Worm (Caenorhabditis elegans) whole organism, late embryonic: ENCODE results near the gene F40F8.12.

Experiments
- C08G9.2 ChIP-seq: sonication (generic microtip); optimal IDR thresholded peaks from 2 replicates; lab custom pipeline; 2016; ENCODE audit warnings: mild to moderate bottlenecking, missing genetic modification characterization, moderate library complexity, missing compliant biosample characterization
- F13H6.1 ChIP-seq: sonication (generic microtip); optimal IDR thresholded peaks from 2 replicates; lab custom pipeline; 2016; ENCODE audit warnings: missing genetic modification characterization, missing compliant biosample characterization
- K02D7.2 ChIP-seq: sonication (generic microtip); optimal IDR thresholded peaks from 2 replicates; lab custom pipeline; 2017; ENCODE audit warnings: mild to moderate bottlenecking, missing genetic modification characterization, missing compliant biosample characterization
- K09A11.1 ChIP-seq: sonication (generic microtip); optimal IDR thresholded peaks from 2 replicates; lab custom pipeline; 2017; ENCODE audit warnings: antibody characterized with exemption, mild to moderate bottlenecking, missing genetic modification characterization, missing compliant biosample characterization; ENCODE audit not compliant: insufficient read depth
- ahr-1 ChIP-seq: sonication (generic microtip); optimal IDR thresholded peaks from 2 replicates; lab custom pipeline; 2016; ENCODE audit warnings: missing genetic modification characterization, missing compliant biosample characterization
- ama-1 ChIP-seq: fragments of 150-350 bp; optimal IDR thresholded peaks from 2 replicates; lab custom pipeline; 2014
- ceh-24 ChIP-seq: sonication (generic microtip); optimal IDR thresholded peaks from 2 replicates; lab custom pipeline; 2016; ENCODE audit warnings: mild to moderate bottlenecking, missing genetic modification characterization, missing compliant biosample characterization
- ceh-30 ChIP-seq: fragments of 150-350 bp; optimal IDR thresholded peaks from 2 replicates; lab custom pipeline; 2014; ENCODE audit warnings: missing biosample characterization, missing genetic modification characterization
- ceh-34 ChIP-seq: sonication (generic microtip); optimal IDR thresholded peaks from 2 replicates; lab custom pipeline; 2016; ENCODE audit warnings: mild to moderate bottlenecking, missing genetic modification characterization, missing compliant biosample characterization
- ceh-45 ChIP-seq: fragments of 200-800 bp; sonication (Bioruptor generic); IDR thresholded peaks from 2 replicates; pipeline ENCODE4 v1.3.6; 2022; ENCODE audit warnings: missing genetic modification reagents, missing genetic modification characterization, missing compliant biosample characterization
- ceh-48 ChIP-seq: sonication (generic microtip); optimal IDR thresholded peaks from 2 replicates; lab custom pipeline; 2016; ENCODE audit warnings: missing genetic modification characterization, inconsistent platforms, missing compliant biosample characterization
- ceh-6 ChIP-seq: fragments of 200-800 bp; sonication (Bioruptor generic); optimal IDR thresholded peaks from 2 replicates; lab custom pipeline; 2018; ENCODE audit warnings: mild to moderate bottlenecking, missing genetic modification characterization, missing compliant biosample characterization
- ceh-9 ChIP-seq: sonication (generic microtip); optimal IDR thresholded peaks from 2 replicates; lab custom pipeline; 2016; ENCODE audit warnings: mild to moderate bottlenecking, missing genetic modification characterization, inconsistent platforms, missing compliant biosample characterization
- dmd-4 ChIP-seq: sonication (generic microtip); optimal IDR thresholded peaks from 2 replicates; lab custom pipeline; 2016; ENCODE audit warnings: borderline replicate concordance, missing genetic modification characterization, missing compliant biosample characterization
- elt-2 ChIP-seq: sonication (generic microtip); optimal IDR thresholded peaks from 2 replicates; lab custom pipeline; 2016; ENCODE audit warnings: missing genetic modification reagents, missing genetic modification characterization, missing compliant biosample characterization
- ets-4 ChIP-seq: sonication (generic microtip); optimal IDR thresholded peaks from 2 replicates; lab custom pipeline; 2016; ENCODE audit warnings: missing genetic modification characterization, missing compliant biosample characterization
- fax-1 ChIP-seq: sonication (generic microtip); optimal IDR thresholded peaks from 2 replicates; lab custom pipeline; 2016; ENCODE audit warnings: missing genotype, missing genetic modification characterization, missing compliant biosample characterization
- fkh-10 ChIP-seq: fragments of 150-350 bp; optimal IDR thresholded peaks from 2 replicates; lab custom pipeline; 2014; ENCODE audit warnings: missing biosample characterization, missing genetic modification reagents, missing genetic modification characterization
- gmeb-2 ChIP-seq: sonication (generic microtip); optimal IDR thresholded peaks from 2 replicates; lab custom pipeline; 2016; ENCODE audit warnings: missing genetic modification characterization, inconsistent platforms, missing compliant biosample characterization
- hlh-13 ChIP-seq: fragments of 200-800 bp; sonication (Bioruptor generic); optimal IDR thresholded peaks from 2 replicates; lab custom pipeline; 2018; ENCODE audit warnings: mild to moderate bottlenecking, missing genetic modification characterization, missing compliant biosample characterization
- hlh-15 ChIP-seq: sonication (generic microtip); optimal IDR thresholded peaks from 2 replicates; lab custom pipeline; 2016; ENCODE audit warnings: missing genetic modification characterization, missing compliant biosample characterization
- hlh-30 ChIP-seq: sonication (generic microtip); optimal IDR thresholded peaks from 2 replicates; lab custom pipeline; 2017; ENCODE audit warnings: antibody characterized with exemption, missing genetic modification characterization, missing compliant biosample characterization; ENCODE audit not compliant: insufficient read depth
- hlh-8 ChIP-seq: sonication (generic microtip); optimal IDR thresholded peaks from 2 replicates; lab custom pipeline; 2016; ENCODE audit warnings: missing genotype, missing genetic modification characterization, missing compliant biosample characterization
- lim-6 ChIP-seq: sonication (generic microtip); optimal IDR thresholded peaks from 2 replicates; lab custom pipeline; 2016; ENCODE audit warnings: missing genetic modification characterization, missing compliant biosample characterization
- madf-2 ChIP-seq: sonication (generic microtip); optimal IDR thresholded peaks from 2 replicates; lab custom pipeline; 2017; ENCODE audit warnings: missing genetic modification characterization, missing compliant biosample characterization
- nfya-1 ChIP-seq: sonication (generic microtip); optimal IDR thresholded peaks from 2 replicates; lab custom pipeline; 2017; ENCODE audit warnings: missing genetic modification characterization, mild to moderate bottlenecking, missing compliant biosample characterization, antibody characterized with exemption, moderate library complexity
- odd-2 ChIP-seq: sonication (generic microtip); optimal IDR thresholded peaks from 2 replicates; lab custom pipeline; 2017; ENCODE audit warnings: antibody characterized with exemption, mild to moderate bottlenecking, missing genetic modification characterization, missing compliant biosample characterization
- pag-3 ChIP-seq: sonication (generic microtip); optimal IDR thresholded peaks from 2 replicates; lab custom pipeline; 2016; ENCODE audit warnings: missing compliant biosample characterization, missing genetic modification characterization, borderline replicate concordance
- pat-9 ChIP-seq: fragments of 200-800 bp; sonication (Bioruptor generic); optimal IDR thresholded peaks from 2 replicates; lab custom pipeline; 2018; ENCODE audit warnings: mild to moderate bottlenecking, missing genetic modification characterization, moderate library complexity, missing compliant biosample characterization
- pha-2 ChIP-seq: sonication (generic microtip); optimal IDR thresholded peaks from 2 replicates; lab custom pipeline; 2017; ENCODE audit warnings: mild to moderate bottlenecking, missing genetic modification characterization, missing compliant biosample characterization
- pha-4 ChIP-seq: fragments of 150-350 bp; optimal IDR thresholded peaks from 2 replicates; lab custom pipeline; 2018; ENCODE audit warnings: missing biosample characterization, missing genetic modification reagents, missing genetic modification characterization
- ref-2 ChIP-seq: sonication (generic microtip); optimal IDR thresholded peaks from 2 replicates; lab custom pipeline; 2016; ENCODE audit warnings: missing genetic modification characterization, missing compliant biosample characterization
- sdc-2 ChIP-seq: sonication (generic microtip); optimal IDR thresholded peaks from 2 replicates; lab custom pipeline; 2016; ENCODE audit warnings: missing genotype, missing genetic modification characterization, missing compliant biosample characterization
- sox-2 ChIP-seq: fragments of 200-800 bp; sonication (Bioruptor generic); IDR thresholded peaks from 2 replicates; pipeline ENCODE4 v1.3.6; 2022; ENCODE audit warnings: missing genetic modification reagents, missing genetic modification characterization, missing compliant biosample characterization
- sox-4 ChIP-seq: sonication (generic microtip); optimal IDR thresholded peaks from 2 replicates; lab custom pipeline; 2017; ENCODE audit warnings: mild to moderate bottlenecking, missing genetic modification characterization, inconsistent platforms, missing compliant biosample characterization
- syd-9 ChIP-seq: sonication (generic microtip); optimal IDR thresholded peaks from 2 replicates; lab custom pipeline; 2016; ENCODE audit warnings: mild to moderate bottlenecking, missing genetic modification characterization, moderate library complexity, missing compliant biosample characterization
- tbx-2 ChIP-seq: sonication (generic microtip); optimal IDR thresholded peaks from 2 replicates; lab custom pipeline; 2016; ENCODE audit warnings: missing genetic modification characterization, missing compliant biosample characterization
- unc-3 ChIP-seq, 2 experiments: fragments of 200-800 bp in 1 of 2; sonication (Bioruptor generic) in 1 of 2; sonication (generic microtip) in 1 of 2; conservative IDR thresholded peaks in 1 of 2; optimal IDR thresholded peaks in 1 of 2; 2 replicates each; pipeline versions ENCODE4 v1.3.6 to Lab custom; 2016 to 2022; ENCODE audit warnings: missing compliant biosample characterization in 2 of 2, missing genetic modification characterization in 2 of 2, missing genetic modification reagents in 1 of 2
- zip-5 ChIP-seq: sonication (generic microtip); optimal IDR thresholded peaks from 2 replicates; lab custom pipeline; 2016; ENCODE audit warnings: missing genetic modification characterization, missing compliant biosample characterization

The F40F8.12 gene

DNA sequence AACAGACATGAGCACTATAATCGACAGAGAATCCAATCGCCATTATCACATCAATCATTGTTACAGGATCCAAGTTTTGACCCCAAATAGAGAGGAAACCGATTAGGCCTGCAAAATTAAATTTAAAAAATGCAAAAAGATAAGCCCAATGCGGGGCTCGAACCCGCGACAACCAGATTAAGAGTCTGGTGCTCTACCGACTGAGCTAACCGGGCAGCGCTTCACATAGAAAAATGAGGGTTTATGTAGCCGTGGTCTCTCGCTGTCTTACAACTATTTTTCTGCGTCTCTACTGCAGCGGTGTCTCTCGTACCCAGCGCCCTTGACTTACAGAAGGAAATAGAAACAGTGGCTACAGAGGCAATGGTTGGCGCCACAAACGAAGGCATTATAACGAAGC, 28.0 kb downstream of the F40F8.12 start (continued):
- TF ChIP-seq fkh-10 (GFP tag; lab: Kevin White, UChicago) (no peak), pat-9 (tag; lab: Kevin White, UChicago) (peak; percentile 20), pag-3 (tag; lab: Kevin White, UChicago) (peak; percentile 28), hlh-30 (tag; lab: Kevin White, UChicago) (no peak), fax-1 (tag; lab: Kevin White, UChicago) (peak; percentile 38), elt-2 (peak; percentile 63), F13H6.1 (tag; lab: Kevin White, UChicago) (no peak), K09A11.1 (tag; lab: Kevin White, UChicago) (no peak), ceh-34 (peak; percentile 8), ceh-48 (tag; lab: Kevin White, UChicago) (peak; percentile 26), lim-6 (tag; lab: Kevin White, UChicago) (no peak), C08G9.2 (tag; lab: Kevin White, UChicago) (peak; percentile 38), sox-4 (peak; percentile 46), ets-4 (tag; lab: Kevin White, UChicago) (no peak), zip-5 (tag; lab: Kevin White, UChicago) (no peak), sdc-2 (tag; lab: Kevin White, UChicago) (peak; percentile 35), K02D7.2 (tag; lab: Kevin White, UChicago) (no peak), ceh-30 (tag; lab: Kevin White, UChicago) (no peak), ceh-9 (no peak), hlh-15 (no peak), ama-1 (lab: Kevin White, UChicago) (no peak), nfya-1 (tag; lab: Kevin White, UChicago) (peak; percentile 21), madf-2 (tag; lab: Kevin White, UChicago) (peak; percentile 25)

DNA sequence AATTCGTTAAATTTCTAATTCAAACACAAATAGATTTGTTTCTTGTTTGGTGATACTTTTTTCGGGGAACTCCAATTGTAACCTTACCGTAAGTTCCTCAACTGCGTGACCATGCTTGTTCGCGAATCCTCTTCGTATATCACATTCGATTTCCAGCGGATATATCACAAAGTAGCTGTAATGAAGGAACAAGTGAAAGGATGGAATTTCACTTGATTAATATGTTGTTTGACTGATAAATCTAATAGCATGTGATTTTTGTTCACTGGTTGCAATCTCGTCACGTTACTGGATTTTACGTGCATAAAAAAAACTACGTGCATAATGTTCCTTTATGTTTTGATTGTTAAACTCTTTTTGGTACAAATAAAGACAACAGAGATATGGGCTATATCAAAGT, 32.1 kb downstream of the F40F8.12 start:
- TF ChIP-seq zip-5 (tag; lab: Kevin White, UChicago) (no peak), pha-2 (tag; lab: Kevin White, UChicago) (no peak), lim-6 (tag; lab: Kevin White, UChicago) (no peak), ceh-24 (tag; lab: Kevin White, UChicago) (no peak), unc-3 (GFP tag; conservative IDR thresholded peaks at IDR 0.05; lab: Robert Waterston, UW) (no peak), unc-3 (tag; optimal IDR thresholded peaks at IDR 0.05; lab: Kevin White, UChicago) (no peak), ahr-1 (tag; lab: Kevin White, UChicago) (no peak), syd-9 (no peak), ceh-6 (GFP tag; lab: Kevin White, UChicago) (no peak), pag-3 (tag; lab: Kevin White, UChicago) (no peak), ref-2 (no peak), hlh-15 (no peak), ceh-45 (no peak), tbx-2 (no peak), hlh-8 (no peak), ceh-30 (tag; lab: Kevin White, UChicago) (no peak), hlh-13 (GFP tag; lab: Kevin White, UChicago) (no peak)
- TF ChIP-seq, all 69 proteins: peak for 0

DNA sequence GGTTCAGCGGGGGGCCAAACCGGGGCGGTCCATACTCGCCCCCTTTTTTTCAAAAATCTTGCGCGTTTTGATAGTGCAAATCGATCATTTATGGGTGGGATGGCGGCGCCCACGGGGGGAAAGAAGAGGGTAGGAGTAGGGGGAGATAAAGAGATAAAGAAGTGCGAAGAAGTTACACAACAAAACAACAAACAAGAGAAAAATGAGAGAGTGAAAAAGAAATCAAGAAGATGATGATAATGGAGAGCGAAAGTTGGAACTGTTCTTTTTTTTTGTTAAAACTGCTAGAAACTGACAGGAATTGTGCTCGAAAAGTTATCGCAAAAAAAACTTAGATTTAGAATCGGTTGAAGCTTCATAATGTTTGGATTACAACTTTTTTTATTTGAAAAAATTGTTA, 32.8 kb downstream of the F40F8.12 start, which contains the start of gene ptr-13:
Gene ptr-13 (minus strand): TSS at position 92 of the 400 bp plus-strand sequence.
- TF ChIP-seq sox-2 (GFP tag; lab: Robert Waterston, UW): no peak
- TF ChIP-seq gmeb-2 (tag; lab: Kevin White, UChicago): no peak
- TF ChIP-seq ceh-6 (GFP tag; lab: Kevin White, UChicago): no peak
- no peak for TF ChIP-seq C08G9.2 (tag; lab: Kevin White, UChicago)
- TF ChIP-seq ama-1 (lab: Kevin White, UChicago): no peak
- no peak for TF ChIP-seq odd-2 (tag; lab: Kevin White, UChicago)
- no peak for TF ChIP-seq pha-4
- no peak for TF ChIP-seq ceh-30 (tag; lab: Kevin White, UChicago)
- no peak for TF ChIP-seq dmd-4 (tag; lab: Kevin White, UChicago)
